Fruit fly (Drosophila melanogaster): ENCODE data around the gene Galphaf.

- TF ChIP-seq Eip93F (GFP tag; optimal IDR thresholded peaks at IDR 0.05), result no peak
- TF ChIP-seq Hr4 (GFP tag; optimal IDR thresholded peaks at IDR 0.05), result no peak
- no peak for TF ChIP-seq Eip78C (GFP tag)
- no peak for TF ChIP-seq Gug (GFP tag; IDR thresholded peaks at IDR 0.05)
Measured at dm6 chr3L:16704673-16705072, 36.9 kb upstream of the Galphaf start, which contains the start of gene CG9692.

Data from whole organism, prepupa.